Worm (Caenorhabditis elegans) whole organism, L4 larva: ENCODE measurements around the gene C26G2.2.

Experiments used
- F44E2.7 ChIP-seq: fragments of 200-800 bp; sonication (Bioruptor generic); IDR thresholded peaks from 2 replicates; pipeline ENCODE4 v2.1.2; 2022; ENCODE audit warnings: missing genetic modification characterization, missing compliant biosample characterization
- T20F7.1 ChIP-seq: fragments of 200-800 bp; sonication (Bioruptor generic); optimal IDR thresholded peaks from 2 replicates; lab custom pipeline; 2018; ENCODE audit warnings: mild to moderate bottlenecking, missing genetic modification characterization, missing compliant biosample characterization
- aha-1 ChIP-seq: fragments of 150-350 bp; peaks from one replicate; lab custom pipeline; 2014; ENCODE audit warnings: missing biosample characterization, missing genetic modification characterization
- aly-2 ChIP-seq: sonication (generic microtip); optimal IDR thresholded peaks from 2 replicates; lab custom pipeline; 2018; ENCODE audit warnings: missing biosample characterization, missing genetic modification characterization
- ceh-20 ChIP-seq: fragments of 200-800 bp; sonication (Bioruptor generic); IDR thresholded peaks from 2 replicates; pipeline ENCODE4 v1.3.6; 2022; ENCODE audit warnings: missing genetic modification reagents, missing genetic modification characterization, missing compliant biosample characterization
- ceh-28 ChIP-seq: fragments of 150-350 bp; optimal IDR thresholded peaks from 2 replicates; lab custom pipeline; 2014; ENCODE audit warnings: missing biosample characterization, missing genetic modification reagents, missing genetic modification characterization
- ceh-82 ChIP-seq: sonication (generic microtip); optimal IDR thresholded peaks from 2 replicates; lab custom pipeline; 2017; ENCODE audit warnings: missing biosample characterization, missing genetic modification characterization
- daf-16 ChIP-seq, 3 experiments: sonication (generic microtip); optimal IDR thresholded peaks; 2 replicates each; lab custom pipeline; 2016 to 2017; ENCODE audit warnings: missing genetic modification characterization in 3 of 3, missing genetic modification reagents in 3 of 3, mild to moderate bottlenecking in 2 of 3, missing compliant biosample characterization in 2 of 3, missing biosample characterization in 1 of 3, moderate library complexity in 1 of 3
- daf-8 ChIP-seq: fragments of 200-800 bp; sonication (Bioruptor generic); IDR thresholded peaks from 2 replicates; pipeline ENCODE4 v1.3.6; 2022; ENCODE audit warnings: missing genetic modification characterization, missing compliant biosample characterization
- dmd-6 ChIP-seq: fragments of 200-800 bp; sonication (Bioruptor generic); IDR thresholded peaks from 2 replicates; pipeline ENCODE4 v1.3.6; 2022; ENCODE audit warnings: missing genetic modification reagents, missing genetic modification characterization, missing compliant biosample characterization
- dmd-9 ChIP-seq: fragments of 200-800 bp; sonication (Bioruptor generic); IDR thresholded peaks from 2 replicates; pipeline ENCODE4 v1.3.6; 2022; ENCODE audit warnings: missing genetic modification reagents, missing genetic modification characterization, missing compliant biosample characterization
- dpl-1 ChIP-seq: fragments of 150-350 bp; optimal IDR thresholded peaks from 2 replicates; lab custom pipeline; 2014; ENCODE audit warnings: missing biosample characterization, missing genetic modification reagents, missing genetic modification characterization
- dve-1 ChIP-seq: sonication (generic microtip); optimal IDR thresholded peaks from 2 replicates; lab custom pipeline; 2017; ENCODE audit warnings: antibody characterized with exemption, mild to moderate bottlenecking, missing genetic modification characterization, missing compliant biosample characterization; ENCODE audit not compliant: insufficient read depth
- hif-1 ChIP-seq, 2 experiments: sonication (generic microtip); optimal IDR thresholded peaks; 2 replicates each; lab custom pipeline; 2016 to 2017; ENCODE audit warnings: missing compliant biosample characterization in 2 of 2, missing genetic modification characterization in 2 of 2, missing genetic modification reagents in 2 of 2, missing genotype in 2 of 2, mild to moderate bottlenecking in 1 of 2
- hlh-11 ChIP-seq: fragments of 200-800 bp; sonication (Bioruptor generic); optimal IDR thresholded peaks from 2 replicates; lab custom pipeline; 2018; ENCODE audit warnings: mild to moderate bottlenecking, missing genetic modification characterization, missing compliant biosample characterization
- hlh-30 ChIP-seq: sonication (generic microtip); optimal IDR thresholded peaks from 2 replicates; lab custom pipeline; 2017; ENCODE audit warnings: antibody characterized with exemption, mild to moderate bottlenecking, missing genetic modification characterization, missing compliant biosample characterization; ENCODE audit not compliant: insufficient read depth
- hmg-1.1 ChIP-seq: fragments of 200-800 bp; sonication (Bioruptor generic); IDR thresholded peaks from 2 replicates; pipeline ENCODE4 v1.3.6; 2022; ENCODE audit warnings: missing genetic modification reagents, missing genetic modification characterization, missing compliant biosample characterization
- lin-13 ChIP-seq: fragments of 150-350 bp; optimal IDR thresholded peaks from 2 replicates; lab custom pipeline; 2014; ENCODE audit warnings: missing biosample characterization, missing genetic modification reagents, missing genetic modification characterization
- lin-38 ChIP-seq: fragments of 200-800 bp; sonication (Bioruptor generic); IDR thresholded peaks from 2 replicates; pipeline ENCODE4 v1.3.6; 2022; ENCODE audit warnings: missing genetic modification reagents, missing genetic modification characterization, missing compliant biosample characterization
- lsy-2 ChIP-seq, 2 experiments: fragments of 150-350 bp in 1 of 2; sonication (generic microtip) in 1 of 2; optimal IDR thresholded peaks; 2 replicates each; lab custom pipeline; 2014 to 2017; ENCODE audit warnings: missing biosample characterization in 2 of 2, missing genetic modification characterization in 2 of 2
- madf-5 ChIP-seq, 2 experiments: fragments of 200-800 bp; sonication (Bioruptor generic); IDR thresholded peaks; 2 replicates each; pipeline ENCODE4 v1.3.6; 2022; ENCODE audit warnings: missing compliant biosample characterization in 2 of 2, missing genetic modification characterization in 2 of 2
- mdl-1 ChIP-seq, 2 experiments: fragments of 150-350 bp in 1 of 2; sonication (generic microtip) in 1 of 2; optimal IDR thresholded peaks; 2 replicates each; lab custom pipeline; 2014 to 2017; ENCODE audit warnings: missing biosample characterization in 2 of 2, missing genetic modification characterization in 2 of 2
- mep-1 ChIP-seq: fragments of 150-350 bp; sonication (generic microtip); optimal IDR thresholded peaks from 3 replicates; lab custom pipeline; 2014; ENCODE audit warnings: missing biosample characterization, missing genetic modification characterization
- mes-2 ChIP-seq: sonication (generic microtip); optimal IDR thresholded peaks from 2 replicates; lab custom pipeline; 2016; ENCODE audit warnings: missing genotype, mild to moderate bottlenecking, missing genetic modification characterization, missing compliant biosample characterization; ENCODE audit not compliant: poor library complexity, severe bottlenecking
- mxl-3 ChIP-seq: fragments of 200-800 bp; sonication (Bioruptor generic); optimal IDR thresholded peaks from 2 replicates; lab custom pipeline; 2018; ENCODE audit warnings: mild to moderate bottlenecking, missing genetic modification characterization, missing compliant biosample characterization
- nhr-102 ChIP-seq: sonication (generic microtip); optimal IDR thresholded peaks from 2 replicates; lab custom pipeline; 2016; ENCODE audit warnings: mild to moderate bottlenecking, missing genetic modification characterization, moderate library complexity, missing compliant biosample characterization
- nhr-11 ChIP-seq: fragments of 150-350 bp; optimal IDR thresholded peaks from 2 replicates; lab custom pipeline; 2014; ENCODE audit warnings: missing biosample characterization, missing genetic modification characterization
- nhr-237 ChIP-seq: sonication (generic microtip); optimal IDR thresholded peaks from 2 replicates; lab custom pipeline; 2017; ENCODE audit warnings: missing biosample characterization, missing genetic modification characterization
- nhr-28 ChIP-seq: fragments of 150-350 bp; optimal IDR thresholded peaks from 2 replicates; lab custom pipeline; 2014; ENCODE audit warnings: missing biosample characterization, missing genetic modification characterization
- nhr-41 ChIP-seq: fragments of 200-800 bp; sonication (Bioruptor generic); IDR thresholded peaks from 2 replicates; pipeline ENCODE4 v1.3.6; 2022; ENCODE audit warnings: missing genetic modification reagents, missing genetic modification characterization, missing compliant biosample characterization
- nhr-48 ChIP-seq: sonication (generic microtip); optimal IDR thresholded peaks from 2 replicates; lab custom pipeline; 2016; ENCODE audit warnings: mild to moderate bottlenecking, missing genetic modification characterization, missing compliant biosample characterization
- nhr-76 ChIP-seq: fragments of 150-350 bp; optimal IDR thresholded peaks from 2 replicates; lab custom pipeline; 2014; ENCODE audit warnings: missing biosample characterization, missing genetic modification characterization
- nhr-77 ChIP-seq: fragments of 150-350 bp; optimal IDR thresholded peaks from 2 replicates; lab custom pipeline; 2014; ENCODE audit warnings: missing biosample characterization, missing genetic modification characterization
- pha-4 ChIP-seq, 2 experiments: fragments of 150-350 bp in 1 of 2; fragments of 200-800 bp in 1 of 2; sonication (Bioruptor generic) in 1 of 2; IDR thresholded peaks in 1 of 2; optimal IDR thresholded peaks in 1 of 2; 2 replicates each; pipeline versions ENCODE4 v1.3.6 to Lab custom; 2014 to 2022; ENCODE audit warnings: missing genetic modification characterization in 2 of 2, missing genetic modification reagents in 2 of 2, missing biosample characterization in 1 of 2, missing compliant biosample characterization in 1 of 2
- php-3 ChIP-seq: fragments of 200-800 bp; sonication (Bioruptor generic); IDR thresholded peaks from 2 replicates; pipeline ENCODE4 v1.3.6; 2022; ENCODE audit warnings: missing genetic modification reagents, missing genetic modification characterization, missing compliant biosample characterization
- pqm-1 ChIP-seq: sonication (generic microtip); optimal IDR thresholded peaks from 2 replicates; lab custom pipeline; 2017; ENCODE audit warnings: missing biosample characterization, missing genetic modification characterization
- saeg-2 ChIP-seq: fragments of 200-800 bp; sonication (Bioruptor generic); IDR thresholded peaks from 2 replicates; pipeline ENCODE4 v1.3.6; 2022; ENCODE audit warnings: missing genetic modification reagents, missing genetic modification characterization, missing compliant biosample characterization
- snpc-4 ChIP-seq: fragments of 150-350 bp; optimal IDR thresholded peaks from 2 replicates; lab custom pipeline; 2014; ENCODE audit warnings: missing biosample characterization, missing genetic modification characterization
- tra-1 ChIP-seq: fragments of 200-800 bp; sonication (Bioruptor generic); IDR thresholded peaks from 2 replicates; pipeline ENCODE4 v1.3.6; 2022; ENCODE audit warnings: missing genetic modification reagents, missing genetic modification characterization, missing compliant biosample characterization
- unc-39 ChIP-seq: sonication (generic microtip); optimal IDR thresholded peaks from 2 replicates; lab custom pipeline; 2017; ENCODE audit warnings: missing biosample characterization, missing genetic modification characterization
- unc-62 ChIP-seq, 3 experiments: fragments of 150-350 bp in 1 of 3; sonication (generic microtip); optimal IDR thresholded peaks in 2 of 3; peaks in 1 of 3; 1 replicate in 1 of 3; 2 replicates in 2 of 3; lab custom pipeline; 2014 to 2017; ENCODE audit warnings: missing biosample characterization in 3 of 3, missing genetic modification characterization in 3 of 3, missing genetic modification reagents in 3 of 3, missing genotype in 1 of 3
- vab-7 ChIP-seq: fragments of 200-800 bp; sonication (Bioruptor generic); IDR thresholded peaks from 2 replicates; pipeline ENCODE4 v1.3.6; 2022; ENCODE audit warnings: missing genetic modification reagents, missing genetic modification characterization, missing compliant biosample characterization
- zfp-3 ChIP-seq: fragments of 200-800 bp; sonication (Bioruptor generic); conservative IDR thresholded peaks from 2 replicates; pipeline ENCODE4 v1.3.6; 2022; ENCODE audit warnings: missing genetic modification reagents, missing genetic modification characterization, missing compliant biosample characterization

Gene C26G2.2

DNA sequence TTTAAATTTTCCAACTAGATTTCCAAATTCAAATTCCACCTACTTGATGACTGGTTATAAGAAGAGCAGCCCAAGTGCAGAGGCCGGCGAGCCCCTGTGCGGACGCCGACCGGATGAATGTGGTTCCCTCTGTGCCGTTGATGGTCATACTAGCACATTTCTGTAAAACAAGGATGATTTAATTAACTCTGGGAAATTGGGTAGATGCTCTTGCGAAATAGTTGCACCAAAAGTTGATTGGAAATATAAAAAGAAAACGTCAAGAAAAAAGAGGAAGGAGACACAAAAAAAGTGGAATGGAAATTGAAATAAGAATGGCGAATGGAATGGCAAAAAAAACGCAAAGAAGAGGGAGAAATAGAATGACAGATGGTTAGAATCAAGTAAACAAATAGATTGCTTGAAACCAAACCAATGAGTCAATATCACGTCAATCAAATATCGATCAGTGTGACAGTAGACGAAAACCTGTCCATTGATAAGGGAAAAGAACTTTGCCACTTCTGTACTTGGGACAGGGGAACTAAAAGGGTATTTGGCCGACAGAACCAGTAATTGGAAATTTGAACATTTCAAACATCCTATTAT is 42.7 kb downstream of the C26G2.2 start, which contains the start of gene tmem-184:
tmem-184 (minus strand) TSS at position 164 of the 588 bp plus-strand sequence.
- peak in 1 of 2 experiments; percentile 90 for TF ChIP-seq daf-16 (GFP tag; optimal IDR thresholded peaks at IDR 0.05; lab: Kevin White, UChicago)
- peak; percentile 94 for TF ChIP-seq daf-16 (tag; optimal IDR thresholded peaks at IDR 0.05; lab: Kevin White, UChicago)
- no peak for TF ChIP-seq daf-8 (GFP tag; lab: Robert Waterston, UW)
- peak; percentile 26; the same call in 1 of the 2 replicates for TF ChIP-seq ceh-20 (GFP tag; lab: Robert Waterston, UW)
- TF ChIP-seq mes-2 = peak; percentile 0
- TF ChIP-seq nhr-76 (tag; lab: Kevin White, UChicago) = peak; percentile 2
- 0 out of 2 replicates have a peak, but pooled peaks have one; percentile 11 for TF ChIP-seq vab-7 (GFP tag; lab: Robert Waterston, UW)
- TF ChIP-seq ceh-82 (tag; lab: Kevin White, UChicago) = no peak
- peak; percentile 75 for TF ChIP-seq dve-1
- no peak for TF ChIP-seq nhr-41
- TF ChIP-seq mep-1 (tag; lab: Kevin White, UChicago) = peak; percentile 43
- TF ChIP-seq aha-1 (tag; lab: Kevin White, UChicago) = peak; percentile 91
- peak; percentile 87 for TF ChIP-seq hlh-11
- TF ChIP-seq saeg-2 (GFP tag; lab: Robert Waterston, UW) = no peak
- peak; percentile 9 for TF ChIP-seq pqm-1 (tag; lab: Kevin White, UChicago)
- no peak for TF ChIP-seq nhr-11 (tag; lab: Kevin White, UChicago)
- TF ChIP-seq nhr-102 (tag; lab: Kevin White, UChicago) = peak; percentile 36
- peak; percentile 88 for TF ChIP-seq nhr-48
- TF ChIP-seq lin-38 (GFP tag; lab: Robert Waterston, UW) = peak; percentile 49
- peak in 1 of 2 experiments; percentile 24 for TF ChIP-seq mdl-1 (tag; optimal IDR thresholded peaks at IDR 0.05; lab: Kevin White, UChicago)
- TF ChIP-seq dmd-6 (GFP tag; lab: Robert Waterston, UW) = peak; percentile 97
- TF ChIP-seq snpc-4 (tag; lab: Kevin White, UChicago) = no peak
- 0 out of 2 replicates have a peak, but pooled peaks have one; percentile 22 for TF ChIP-seq zfp-3 (GFP tag; lab: Robert Waterston, UW)
- TF ChIP-seq hmg-1.1 (GFP tag; lab: Robert Waterston, UW) = 0 out of 2 replicates have a peak, but pooled peaks have one; percentile 9
- peak; percentile 29 for TF ChIP-seq mxl-3 (GFP tag; lab: Kevin White, UChicago)
- no peak for TF ChIP-seq aly-2 (tag; lab: Kevin White, UChicago)
- TF ChIP-seq madf-5 (GFP tag; IDR thresholded peaks at IDR 0.05; lab: Robert Waterston, UW) = no peak
- TF ChIP-seq lin-13 (GFP tag; lab: Kevin White, UChicago) = peak; percentile 9
- TF ChIP-seq nhr-237 = no peak
- TF ChIP-seq dmd-9 (GFP tag; lab: Robert Waterston, UW) = no peak
- TF ChIP-seq lsy-2 (tag; optimal IDR thresholded peaks at IDR 0.05; lab: Kevin White, UChicago) = peak in 1 of 2 experiments; percentile 39
- peak; percentile 62 for TF ChIP-seq nhr-77 (tag; lab: Kevin White, UChicago)
- no peak for TF ChIP-seq ceh-28 (tag; lab: Kevin White, UChicago)
- no peak for TF ChIP-seq unc-39 (tag; lab: Kevin White, UChicago)
- no peak for TF ChIP-seq dpl-1
- TF ChIP-seq F44E2.7 = no peak
- TF ChIP-seq php-3 (GFP tag; lab: Robert Waterston, UW) = peak; percentile 52; the same call in 1 of the 2 replicates
- peak; percentile 70 to 92 for TF ChIP-seq unc-62 (GFP tag; optimal IDR thresholded peaks at IDR 0.05 in 1 of 2; lab: Kevin White, UChicago)
- TF ChIP-seq unc-62 (tag; optimal IDR thresholded peaks at IDR 0.05; lab: Kevin White, UChicago) = no peak
- TF ChIP-seq pha-4 (GFP tag; IDR thresholded peaks at IDR 0.05; lab: Robert Waterston, UW) = peak; percentile 54; the same call in 1 of the 2 replicates
- no peak for TF ChIP-seq pha-4 (tag; optimal IDR thresholded peaks at IDR 0.05; lab: Kevin White, UChicago)
- TF ChIP-seq T20F7.1 (GFP tag; lab: Kevin White, UChicago) = no peak
- peak in 1 of 2 experiments; percentile 20 for TF ChIP-seq hif-1 (tag; optimal IDR thresholded peaks at IDR 0.05; lab: Kevin White, UChicago)
- TF ChIP-seq tra-1 (GFP tag; lab: Robert Waterston, UW) = peak; percentile 94
- TF ChIP-seq nhr-28 (tag; lab: Kevin White, UChicago) = peak; percentile 44
- peak; percentile 40 for TF ChIP-seq hlh-30
